Fruit fly (Drosophila melanogaster) Kc167 (cell line): Measurements from ENCODE around the gene Cat.

Experiments used
- Myc ChIP-seq: fragments of >200 bp; optimal IDR thresholded peaks from 2 replicates; lab custom pipeline; 2017; ENCODE audit warnings: missing external identifiers
- Sin3A ChIP-seq: fragments of >200 bp; optimal IDR thresholded peaks from 2 replicates; lab custom pipeline; 2018; ENCODE audit warnings: missing external identifiers
- h ChIP-seq: fragments of >200 bp; optimal IDR thresholded peaks from 3 replicates; lab custom pipeline; 2018; ENCODE audit warnings: missing external identifiers
- insv ChIP-seq: fragments of >200 bp; optimal IDR thresholded peaks from 3 replicates; lab custom pipeline; 2018; ENCODE audit warnings: missing external identifiers
- psq ChIP-seq: fragments of >200 bp; optimal IDR thresholded peaks from 2 replicates; lab custom pipeline; 2017; ENCODE audit warnings: missing external identifiers
- ttk ChIP-seq: sonication (Bioruptor generic); optimal IDR thresholded peaks from 2 replicates; lab custom pipeline; 2017; ENCODE audit warnings: missing external identifiers

The Cat gene

dm6 chr3L:18846233-18846271 is 23.6 kb downstream of the Cat start, which contains the start of gene Indy:
Gene Indy, minus strand, starts transcription at chr3L:18846267.
- TF ChIP-seq psq (lab: Kevin White, UChicago) (no peak), Myc (lab: Kevin White, UChicago) (no peak)

DNA sequence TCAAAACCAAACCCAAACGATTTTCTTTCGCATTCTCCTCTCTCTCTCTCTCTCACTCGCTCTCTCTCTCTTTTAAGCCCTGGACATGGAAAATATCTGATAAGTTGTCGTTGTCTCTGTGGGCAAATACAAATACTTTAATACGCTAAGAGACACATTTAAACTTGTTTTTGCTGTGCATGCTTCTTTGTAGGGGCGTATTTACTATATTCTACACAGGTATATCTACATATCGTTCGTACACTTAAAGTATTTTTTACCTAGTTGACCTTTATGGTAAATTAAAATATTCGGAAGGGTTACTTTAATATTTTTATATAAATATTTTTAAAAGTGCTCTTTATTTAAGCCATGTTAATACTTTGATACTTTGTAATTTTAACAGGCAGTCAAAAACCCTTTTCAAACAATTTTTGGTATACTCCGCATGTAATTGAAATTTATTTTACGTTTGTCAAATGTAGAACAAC is 23.9 kb downstream of the Cat start:
- TF ChIP-seq Sin3A (no peak), Myc (lab: Kevin White, UChicago) (no peak), insv (no peak), h (lab: Kevin White, UChicago) (no peak), psq (lab: Kevin White, UChicago) (no peak), ttk (lab: Kevin White, UChicago) (no peak)

- TF ChIP-seq h (lab: Kevin White, UChicago) = peak; percentile 82
- no peak for TF ChIP-seq Sin3A
Measured at dm6 chr3L:18848436-18848835, 26.0 kb downstream of the Cat start.

DNA sequence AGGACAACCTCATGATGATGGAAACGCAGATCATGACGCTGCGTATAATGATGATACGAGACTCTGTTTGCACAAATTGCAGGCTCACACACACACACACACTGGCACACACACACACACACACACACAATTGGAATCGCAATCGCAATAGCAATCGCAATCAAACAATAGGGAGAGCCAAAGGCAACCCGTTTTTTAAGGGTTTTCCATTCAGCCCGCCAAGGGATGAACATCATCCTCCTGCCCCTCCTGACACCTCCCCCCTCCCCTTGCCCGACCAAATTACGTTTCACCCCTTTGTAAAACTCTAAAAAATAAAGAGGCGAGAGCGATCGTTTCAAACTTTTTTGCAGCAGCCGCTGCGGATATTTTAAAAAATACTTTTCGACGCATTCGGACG is 29.8 kb downstream of the Cat start:
- TF ChIP-seq Sin3A (no peak), h (lab: Kevin White, UChicago) (no peak), ttk (lab: Kevin White, UChicago) (no peak), insv (no peak), psq (lab: Kevin White, UChicago) (no peak), Myc (lab: Kevin White, UChicago) (no peak)

dm6 chr3L:18853439-18853838 is 31.0 kb downstream of the Cat start:
- TF ChIP-seq ttk (lab: Kevin White, UChicago) = no peak
- TF ChIP-seq Sin3A = no peak
- TF ChIP-seq h (lab: Kevin White, UChicago) = no peak
- no peak for TF ChIP-seq Myc (lab: Kevin White, UChicago)
- TF ChIP-seq insv = no peak
- no peak for TF ChIP-seq psq (lab: Kevin White, UChicago)

- TF ChIP-seq ttk (lab: Kevin White, UChicago) = no peak
- TF ChIP-seq Myc (lab: Kevin White, UChicago) = no peak
- no peak for TF ChIP-seq insv
- TF ChIP-seq psq (lab: Kevin White, UChicago) = no peak
- TF ChIP-seq h (lab: Kevin White, UChicago) = no peak
- no peak for TF ChIP-seq Sin3A
Measured at dm6 chr3L:18854412-18854811, 32.0 kb downstream of the Cat start.

DNA sequence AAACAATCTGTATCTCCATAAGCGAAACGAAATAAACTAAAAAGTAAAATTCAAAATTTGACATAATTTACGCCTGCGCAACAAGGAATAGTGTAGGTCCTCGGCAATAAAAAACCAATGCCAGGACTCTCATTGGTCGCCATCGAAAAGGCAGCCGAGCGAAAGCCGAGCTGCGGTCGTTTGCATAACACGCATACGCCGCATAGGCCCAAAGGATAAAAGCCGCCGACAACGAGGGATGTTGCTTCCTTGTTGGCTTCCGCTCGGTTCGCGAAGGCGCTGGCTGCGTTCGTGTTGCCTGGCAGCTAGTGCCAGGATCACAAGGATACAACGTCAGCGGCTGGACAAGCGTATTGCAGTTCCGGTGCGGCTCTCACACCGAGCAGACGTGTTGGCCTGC is 38.1 kb downstream of the Cat start:
- no peak for TF ChIP-seq h (lab: Kevin White, UChicago)
- no peak for TF ChIP-seq Sin3A
- TF ChIP-seq psq (lab: Kevin White, UChicago) = no peak
- no peak for TF ChIP-seq insv
- no peak for TF ChIP-seq ttk (lab: Kevin White, UChicago)
- TF ChIP-seq Myc (lab: Kevin White, UChicago) = no peak

- no peak for TF ChIP-seq psq (lab: Kevin White, UChicago)
- no peak for TF ChIP-seq h (lab: Kevin White, UChicago)
- no peak for TF ChIP-seq Myc (lab: Kevin White, UChicago)
- TF ChIP-seq ttk (lab: Kevin White, UChicago) = no peak
- no peak for TF ChIP-seq insv
- TF ChIP-seq Sin3A = no peak
Measured at dm6 chr3L:18861893-18862292, 39.5 kb downstream of the Cat start.

- TF ChIP-seq psq (lab: Kevin White, UChicago) (no peak), Myc (lab: Kevin White, UChicago) (no peak), ttk (lab: Kevin White, UChicago) (no peak), h (lab: Kevin White, UChicago) (no peak), insv (no peak)
Measured at dm6 chr3L:18863327-18863726, 40.9 kb downstream of the Cat start, which contains the start of gene CG6865. Gene CG6865, plus strand, starts transcription at chr3L:18863647.

dm6 chr3L:18865447-18866367 is 43.3 kb downstream of the Cat start, which contains the start of gene CG14074:
Gene CG14074, plus strand, starts transcription at chr3L:18866225.
- TF ChIP-seq Myc (lab: Kevin White, UChicago) (no peak), Sin3A (no peak), psq (lab: Kevin White, UChicago) (no peak), insv (no peak), h (lab: Kevin White, UChicago) (no peak), ttk (lab: Kevin White, UChicago) (no peak)

dm6 chr3L:18867521-18867920 is 45.1 kb downstream of the Cat start, which contains the start of gene Dysb:
Gene Dysb, plus strand, starts transcription at chr3L:18867771.
- TF ChIP-seq psq (lab: Kevin White, UChicago) (no peak), h (lab: Kevin White, UChicago) (no peak), Sin3A (no peak), Myc (lab: Kevin White, UChicago) (no peak), insv (no peak), ttk (lab: Kevin White, UChicago) (no peak)

- TF ChIP-seq ttk (lab: Kevin White, UChicago) (no peak), h (lab: Kevin White, UChicago) (no peak), psq (lab: Kevin White, UChicago) (no peak), Sin3A (no peak), Myc (lab: Kevin White, UChicago) (no peak), insv (no peak)
Measured at dm6 chr3L:18869035-18869826, 46.8 kb downstream of the Cat start, which contains the start of gene Grx1. Gene Grx1, plus strand, starts transcription at chr3L:18869230.
